Worm (Caenorhabditis elegans) whole organism, L4/young adult: ENCODE measurements around the gene C29A12.1.

Experiments
- W03F9.2 ChIP-seq: fragments of 150-350 bp; optimal IDR thresholded peaks from 2 replicates; lab custom pipeline; 2014; ENCODE audit warnings: missing biosample characterization, missing genetic modification characterization
- dao-5 ChIP-seq: sonication (generic microtip); optimal IDR thresholded peaks from 2 replicates; lab custom pipeline; 2016; ENCODE audit warnings: missing genotype, missing genetic modification characterization, moderate library complexity, missing compliant biosample characterization
- him-1 ChIP-seq: sonication (generic microtip); optimal IDR thresholded peaks from 2 replicates; lab custom pipeline; 2016; ENCODE audit warnings: missing genotype, missing genetic modification reagents, missing genetic modification characterization, missing compliant biosample characterization

C29A12.1 gene

DNA sequence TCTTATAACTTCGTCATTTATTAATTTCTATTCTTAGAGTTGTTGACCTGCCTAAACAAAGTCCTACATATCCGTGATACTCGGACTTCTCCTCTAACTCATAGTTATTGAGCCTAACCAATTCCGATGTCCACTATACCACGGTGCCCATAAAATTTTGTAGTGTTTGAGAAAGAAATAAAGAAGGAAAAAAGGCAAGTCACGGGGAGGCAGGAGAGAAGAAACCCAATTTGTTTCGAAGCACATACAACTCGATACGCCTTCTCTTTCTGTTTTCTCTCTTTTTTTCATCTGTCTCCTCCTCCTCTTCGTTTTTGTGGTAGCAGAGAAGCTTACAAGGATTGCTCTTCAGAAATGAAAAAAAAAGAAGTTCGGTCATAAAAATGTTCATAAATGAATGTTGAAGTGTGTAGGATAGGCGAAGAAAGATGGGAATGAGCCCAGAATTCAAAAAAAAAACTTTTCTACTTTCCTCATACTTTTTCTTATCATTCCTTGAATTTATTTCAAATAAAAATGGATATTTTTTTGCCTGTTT is 21.5 kb upstream of the C29A12.1 start:
- TF ChIP-seq him-1 (no peak), W03F9.2 (no peak), dao-5 (tag; lab: Kevin White, UChicago) (no peak)

DNA sequence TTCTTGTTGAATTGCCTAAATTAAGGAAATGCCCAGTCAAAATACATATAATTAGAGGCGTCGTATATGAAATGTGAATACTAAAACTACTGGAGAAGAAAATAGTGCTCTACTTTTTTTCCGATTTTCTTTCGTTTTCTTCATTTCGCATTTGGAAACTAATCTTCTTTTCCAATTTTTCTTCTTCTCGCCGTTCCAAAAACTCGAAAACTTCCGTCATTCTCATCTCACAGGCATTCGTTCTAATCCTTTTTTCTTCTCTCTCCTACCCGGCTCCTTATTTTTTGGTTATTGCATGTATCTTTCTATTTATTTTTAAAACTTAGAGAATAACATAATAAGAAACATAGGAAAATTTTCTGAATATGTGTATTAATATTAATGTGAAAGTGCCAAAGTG is 19.6 kb upstream of the C29A12.1 start:
- TF ChIP-seq W03F9.2 (no peak), dao-5 (tag; lab: Kevin White, UChicago) (no peak), him-1 (no peak)

DNA sequence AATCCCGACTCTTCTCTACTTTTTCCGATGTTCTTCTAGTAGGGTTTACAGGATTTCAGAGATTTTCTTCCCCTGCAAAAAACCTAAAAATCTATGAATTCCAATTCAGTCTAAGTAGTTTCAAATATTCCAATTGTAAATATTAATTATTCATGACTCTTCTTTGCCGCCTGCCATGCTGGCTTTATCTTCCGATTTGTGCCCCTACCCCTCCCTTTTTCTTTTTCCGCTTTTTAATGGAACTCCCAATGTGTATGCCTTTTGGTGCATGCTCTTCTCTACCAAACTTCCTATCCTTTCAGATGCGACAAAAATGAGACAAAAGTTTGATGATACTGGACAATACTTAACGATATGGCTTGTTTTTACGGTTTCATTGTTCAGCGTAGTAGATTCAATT is 11.4 kb upstream of the C29A12.1 start, which contains the start of gene nrx-1:
TSS of gene nrx-1 (plus strand) at position 301 of the 400 bp plus-strand sequence.
- TF ChIP-seq dao-5 (tag; lab: Kevin White, UChicago) = no peak
- TF ChIP-seq him-1 = no peak
- TF ChIP-seq W03F9.2 = no peak

DNA sequence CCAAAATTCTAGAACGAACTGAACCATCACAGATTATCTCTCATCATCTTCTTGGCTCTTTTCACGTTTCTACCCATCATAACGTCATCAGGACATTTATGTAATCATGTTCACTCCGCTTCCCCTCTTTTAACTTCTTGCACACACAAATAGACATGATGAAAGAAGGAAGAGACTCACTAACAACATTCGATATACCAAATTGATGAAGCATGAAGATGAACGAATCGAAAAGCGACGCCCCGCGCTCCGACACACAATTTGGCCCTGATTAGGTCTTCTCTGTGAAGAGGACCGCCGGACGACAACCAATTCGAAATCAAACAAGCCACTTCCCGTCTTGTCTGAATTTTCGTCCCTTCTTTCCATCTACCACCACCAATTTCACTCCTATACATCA is 5.2 kb upstream of the C29A12.1 start:
- no peak for TF ChIP-seq him-1
- no peak for TF ChIP-seq W03F9.2
- TF ChIP-seq dao-5 (tag; lab: Kevin White, UChicago) = no peak

DNA sequence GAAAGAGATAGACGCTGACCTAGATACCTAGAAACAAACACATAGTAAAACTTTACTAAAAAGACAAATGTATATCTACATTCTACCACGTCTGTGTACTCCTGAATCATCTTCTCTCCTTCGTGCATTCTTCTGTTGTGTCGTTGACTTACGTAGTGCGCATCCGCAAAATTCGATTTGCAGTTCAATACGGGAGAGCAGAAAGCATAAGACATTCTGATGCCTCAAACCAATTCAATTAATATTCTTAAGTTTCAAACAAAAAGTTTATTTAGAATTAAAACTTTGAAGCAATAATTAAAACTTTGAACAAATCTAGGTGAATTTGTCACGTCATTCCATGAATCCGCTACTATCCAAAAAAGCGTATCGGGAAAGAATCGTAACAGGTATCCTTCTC is 3.5 kb upstream of the C29A12.1 start:
- no peak for TF ChIP-seq dao-5 (tag; lab: Kevin White, UChicago)
- no peak for TF ChIP-seq W03F9.2
- no peak for TF ChIP-seq him-1

DNA sequence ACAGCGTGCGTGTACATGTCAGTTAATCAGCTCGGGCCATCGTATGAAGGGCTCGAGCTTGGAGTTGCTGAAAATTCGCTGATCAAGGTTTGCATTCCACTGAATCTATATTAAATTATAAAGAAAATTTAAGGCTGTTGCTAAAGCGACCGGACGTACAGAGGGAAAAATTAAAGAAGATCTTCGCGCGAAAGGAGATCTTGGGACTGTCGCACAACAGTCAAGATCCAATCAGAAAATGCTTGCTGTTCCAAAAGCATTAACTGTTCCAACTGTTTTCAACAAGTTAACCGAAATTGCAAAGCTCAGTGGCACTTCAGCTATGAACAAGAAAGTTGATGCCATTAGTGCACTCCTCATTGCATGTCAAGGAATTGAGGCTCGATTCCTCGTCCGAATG is 1.0 kb upstream of the C29A12.1 start:
- TF ChIP-seq W03F9.2 (no peak), dao-5 (tag; lab: Kevin White, UChicago) (no peak), him-1 (no peak)

DNA sequence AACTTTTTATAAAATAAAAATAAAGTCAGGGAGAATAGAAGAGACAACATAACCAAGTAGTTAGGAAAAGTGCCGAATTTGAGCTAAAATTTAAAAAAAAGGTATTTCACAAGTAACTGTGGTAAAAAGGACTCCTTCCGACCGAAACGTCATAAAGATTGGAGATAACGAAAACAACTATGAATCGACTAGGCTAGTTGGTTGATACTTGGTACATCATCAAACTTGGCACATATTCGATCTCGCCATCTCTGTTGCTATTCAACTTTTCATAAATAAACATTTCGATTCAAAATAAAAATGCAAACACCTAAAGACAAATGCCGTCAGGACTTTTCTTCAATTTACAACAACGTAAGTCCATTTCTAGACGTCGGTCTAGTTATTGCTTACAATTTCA is 1.5 kb downstream of the C29A12.1 start, which contains the start of gene C29A12.22:
TSS of gene C29A12.22 (plus strand) at position 301 of the 400 bp plus-strand sequence.
- TF ChIP-seq him-1 (no peak), dao-5 (tag; lab: Kevin White, UChicago) (no peak), W03F9.2 (no peak)

DNA sequence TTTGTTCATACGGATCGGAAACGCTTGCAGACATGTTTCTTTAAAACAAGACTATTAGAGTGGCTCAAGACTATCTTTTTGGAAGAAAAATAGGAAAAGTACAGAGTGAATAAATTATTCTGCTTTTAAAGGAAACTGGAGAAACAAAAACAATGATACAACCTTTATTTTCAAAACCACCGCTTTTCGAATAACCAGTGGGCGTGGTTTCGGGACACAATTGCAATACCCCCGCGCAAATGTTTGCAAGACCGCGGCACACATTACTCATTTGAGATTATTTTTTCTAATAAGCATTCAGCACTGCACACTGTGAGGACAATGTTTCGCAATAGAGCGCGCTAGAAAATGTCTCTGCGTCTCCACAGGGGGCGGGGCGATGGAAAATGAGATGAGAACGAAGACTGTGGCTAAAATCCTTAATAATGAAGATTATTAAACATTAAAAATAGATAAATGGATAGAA is 5.4 kb downstream of the C29A12.1 start, which contains the start of gene plrg-1:
TSS of gene plrg-1 (minus strand) at position 51 of the 466 bp plus-strand sequence.
- peak; percentile 92 for TF ChIP-seq W03F9.2
- TF ChIP-seq dao-5 (tag; lab: Kevin White, UChicago) = peak; percentile 29
- TF ChIP-seq him-1 = peak; percentile 33

DNA sequence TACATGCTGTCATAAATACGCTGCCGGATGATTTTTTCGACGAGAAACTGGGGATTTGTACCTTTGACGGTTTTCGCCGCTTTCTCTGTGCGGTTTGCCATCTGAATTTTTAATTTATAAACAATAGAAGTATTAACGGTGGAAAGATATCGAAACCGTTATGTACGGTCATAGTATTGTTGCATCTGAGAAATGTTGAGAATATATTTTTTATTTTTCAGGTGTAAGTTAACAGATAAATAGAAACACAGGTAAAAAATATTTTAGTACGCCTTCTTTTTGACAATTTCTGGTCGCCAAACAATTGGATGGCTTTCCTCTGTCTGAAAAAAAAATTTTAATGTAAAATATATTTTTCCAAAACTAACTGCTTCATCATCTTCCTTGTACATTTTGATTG is 7.4 kb downstream of the C29A12.1 start, which contains the start of gene prp-38:
TSS of gene prp-38 (minus strand) at position 101 of the 400 bp plus-strand sequence.
- TF ChIP-seq dao-5 (tag; lab: Kevin White, UChicago) = no peak
- no peak for TF ChIP-seq W03F9.2
- TF ChIP-seq him-1 = no peak

DNA sequence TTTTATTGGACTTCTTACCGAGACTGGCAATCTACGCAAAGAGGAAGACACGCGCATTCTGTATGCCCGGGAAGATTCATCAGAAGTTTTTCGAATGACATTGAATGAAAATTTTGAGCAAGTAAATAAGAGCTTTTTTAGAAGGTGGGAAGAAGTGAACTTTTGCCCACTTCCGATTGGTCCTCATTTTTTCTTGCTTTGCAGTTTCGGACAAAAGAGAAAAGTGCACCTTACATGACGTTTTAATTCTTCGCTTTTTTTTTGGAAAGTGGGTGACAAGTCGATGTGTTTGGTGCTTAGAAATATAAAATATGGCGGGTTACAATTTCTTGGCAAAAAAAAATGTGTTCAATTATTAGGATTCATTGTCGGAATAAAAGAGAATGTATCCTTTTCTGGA is 8.9 kb downstream of the C29A12.1 start, which contains the start of gene secs-1:
TSS of gene secs-1 (minus strand) at position 101 of the 400 bp plus-strand sequence.
- TF ChIP-seq him-1 (no peak), W03F9.2 (no peak), dao-5 (tag; lab: Kevin White, UChicago) (no peak)

DNA sequence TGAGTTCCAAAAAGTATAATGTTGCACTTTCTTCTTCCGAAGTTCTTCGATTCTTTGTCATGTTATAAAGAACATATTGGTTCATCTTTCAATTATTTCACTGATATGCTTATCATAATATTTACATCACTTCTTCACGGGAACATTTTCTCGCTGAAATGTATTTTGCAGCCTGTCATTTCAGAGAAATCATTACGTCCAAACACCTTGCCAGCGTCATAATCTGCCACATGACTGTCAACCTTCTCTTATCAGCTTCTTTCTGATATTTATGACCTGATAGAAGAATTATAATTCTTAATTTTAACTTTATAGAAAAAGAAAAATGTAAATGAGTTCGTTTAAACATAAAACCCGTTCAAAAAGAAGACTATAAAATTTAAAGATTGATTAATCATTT is 11.2 kb downstream of the C29A12.1 start:
- TF ChIP-seq him-1 (no peak), dao-5 (tag; lab: Kevin White, UChicago) (no peak), W03F9.2 (peak; percentile 1)

DNA sequence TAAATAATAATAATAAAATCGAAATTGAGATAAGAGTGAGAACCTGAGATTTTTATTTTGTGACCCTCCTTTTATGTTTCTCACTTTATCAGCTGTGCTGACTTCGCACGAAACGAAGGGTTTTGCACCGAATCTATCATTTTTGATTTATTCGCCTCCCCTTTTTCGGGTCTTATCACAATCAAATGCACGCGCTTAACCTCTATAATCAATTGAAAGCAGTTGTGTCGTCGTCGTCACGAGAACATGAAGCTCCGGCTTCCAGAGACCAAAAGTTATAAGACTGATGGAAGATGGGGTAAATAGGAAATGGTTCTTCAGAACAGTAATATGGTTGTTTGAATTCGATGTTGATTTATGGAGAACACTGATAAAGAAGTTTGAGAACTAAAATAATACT is 12.1 kb downstream of the C29A12.1 start, which contains the start of gene D1054.18:
TSS of gene D1054.18 (minus strand) at position 45 of the 400 bp plus-strand sequence.
- TF ChIP-seq W03F9.2 = no peak
- no peak for TF ChIP-seq him-1
- TF ChIP-seq dao-5 (tag; lab: Kevin White, UChicago) = no peak

DNA sequence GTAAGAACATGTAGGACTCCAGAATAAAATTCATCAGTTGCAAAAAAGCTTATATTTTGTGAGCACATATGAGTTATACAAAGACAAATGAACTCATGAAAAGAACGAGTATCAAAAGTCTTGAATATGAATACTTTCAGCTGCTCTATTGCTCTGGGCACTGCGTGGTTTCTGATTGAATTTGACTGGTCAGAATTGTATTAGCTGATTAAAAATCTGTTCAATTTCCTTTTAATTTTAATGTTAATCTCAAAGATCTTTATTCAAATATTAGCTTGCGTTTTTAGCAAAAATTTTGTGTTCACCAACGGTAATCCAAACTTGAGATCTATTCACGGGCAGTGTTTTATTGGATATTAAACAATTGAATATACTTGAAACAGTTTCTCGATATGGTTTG is 15.2 kb downstream of the C29A12.1 start, which contains the start of gene srh-184:
TSS of gene srh-184 (minus strand) at position 101 of the 400 bp plus-strand sequence.
- TF ChIP-seq dao-5 (tag; lab: Kevin White, UChicago) (no peak), W03F9.2 (no peak), him-1 (no peak)

DNA sequence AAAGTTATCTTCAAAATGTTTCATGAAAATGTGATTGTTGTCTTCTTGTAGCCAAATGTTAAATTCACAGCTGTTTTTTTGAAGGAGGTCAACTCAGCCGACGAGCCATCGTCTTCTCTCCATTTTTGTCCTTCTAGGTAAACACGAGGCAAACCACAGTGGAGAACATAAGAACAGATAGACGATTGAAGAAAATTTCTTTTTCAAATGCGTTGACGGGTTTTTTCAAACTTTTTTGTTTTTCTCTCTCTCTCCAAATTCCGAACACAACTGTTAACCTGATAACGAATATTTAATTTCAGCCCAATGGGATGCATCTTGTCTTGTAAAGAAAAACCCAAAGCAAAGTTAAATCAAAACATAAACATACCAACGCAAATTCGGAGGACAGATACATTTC is 17.8 kb downstream of the C29A12.1 start, which contains the start of gene D1054.19:
TSS of gene D1054.19 (plus strand) at position 301 of the 400 bp plus-strand sequence.
- TF ChIP-seq him-1 = no peak
- no peak for TF ChIP-seq W03F9.2
- no peak for TF ChIP-seq dao-5 (tag; lab: Kevin White, UChicago)

DNA sequence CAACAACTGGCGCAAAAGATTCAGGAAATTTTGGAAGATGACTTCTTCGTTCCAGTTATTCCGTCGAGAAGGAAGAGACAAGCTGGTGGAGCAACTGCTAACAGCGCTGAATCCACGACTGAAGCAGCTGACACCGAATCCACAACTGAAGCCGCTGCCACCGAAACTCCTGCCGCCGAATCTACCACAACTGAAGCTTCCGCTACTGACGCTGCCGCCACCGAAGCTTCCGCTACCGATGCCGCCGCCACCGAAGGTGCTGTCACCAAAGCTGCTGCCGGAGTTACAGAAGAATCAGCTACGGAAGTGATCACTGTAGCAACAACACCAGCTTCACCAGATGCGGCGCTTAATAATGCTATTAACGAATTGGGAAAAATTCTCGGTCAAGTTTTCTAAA is 18.8 kb downstream of the C29A12.1 start:
- TF ChIP-seq W03F9.2 = no peak
- no peak for TF ChIP-seq dao-5 (tag; lab: Kevin White, UChicago)
- TF ChIP-seq him-1 = no peak
